Fruit fly (Drosophila melanogaster) whole organism, embryonic: ENCODE measurements around the gene mRpS10.
A peak's percentile ranks its signal among the peaks of the same experiment; 100 is the strongest.

Experiments
- CG10209 ChIP-seq: fragments of 200-800 bp; sonication (Bioruptor generic); optimal IDR thresholded peaks from 3 replicates; lab custom pipeline; 2017; ENCODE audit warnings: missing biosample characterization, mild to moderate bottlenecking, missing genetic modification characterization, missing genetic modification reagents
- CG10959 ChIP-seq: fragments of 200-800 bp; sonication (Bioruptor generic); IDR thresholded peaks from 2 replicates; pipeline ENCODE4 v1.3.6; 2022; ENCODE audit warnings: missing biosample characterization, missing genetic modification characterization
- CG11504 ChIP-seq: fragments of 200-800 bp; sonication (Bioruptor generic); optimal IDR thresholded peaks from 3 replicates; lab custom pipeline; 2019; ENCODE audit warnings: missing biosample characterization, mild to moderate bottlenecking, missing genetic modification characterization, moderate library complexity
- CG12659 ChIP-seq: fragments of 200-800 bp; sonication (Bioruptor generic); optimal IDR thresholded peaks from 3 replicates; lab custom pipeline; 2017; ENCODE audit warnings: mild to moderate bottlenecking, missing biosample characterization, missing genetic modification reagents, missing genetic modification characterization
- CG13287 ChIP-seq: fragments of 200-800 bp; sonication (Bioruptor generic); IDR thresholded peaks from 2 replicates; pipeline ENCODE4 v1.3.6; 2022; ENCODE audit warnings: missing biosample characterization, missing genetic modification characterization; ENCODE audit not compliant: partially characterized antibody
- CG15514 ChIP-seq: fragments of 200-800 bp; sonication (Bioruptor generic); optimal IDR thresholded peaks from 3 replicates; lab custom pipeline; 2017; ENCODE audit warnings: missing biosample characterization, missing genetic modification characterization, mild to moderate bottlenecking, moderate library complexity, missing genetic modification reagents
- CG1603 ChIP-seq: fragments of 200-800 bp; sonication (Bioruptor generic); optimal IDR thresholded peaks from 2 replicates; lab custom pipeline; 2019; ENCODE audit warnings: missing biosample characterization, mild to moderate bottlenecking, missing genetic modification characterization, moderate library complexity
- CG17186 ChIP-seq: fragments of 200-800 bp; sonication (Bioruptor generic); optimal IDR thresholded peaks from 3 replicates; lab custom pipeline; 2017; ENCODE audit warnings: missing biosample characterization, missing genetic modification reagents, missing genetic modification characterization
- CG17359 ChIP-seq: fragments of 200-800 bp; sonication (Bioruptor generic); optimal IDR thresholded peaks from 3 replicates; lab custom pipeline; 2018; ENCODE audit warnings: missing biosample characterization, mild to moderate bottlenecking, missing genetic modification characterization, moderate library complexity
- CG2129 ChIP-seq: fragments of 200-800 bp; sonication (Bioruptor generic); IDR thresholded peaks from 2 replicates; pipeline ENCODE4 v1.3.6; 2022; ENCODE audit warnings: missing biosample characterization, missing genetic modification characterization; ENCODE audit not compliant: partially characterized antibody
- CG2889 ChIP-seq: fragments of 200-800 bp; sonication (Bioruptor generic); IDR thresholded peaks from 3 replicates; pipeline ENCODE4 v1.3.6; 2022; ENCODE audit warnings: missing biosample characterization, missing genetic modification characterization
- CG30020 ChIP-seq: fragments of 200-800 bp; optimal IDR thresholded peaks from 2 replicates; lab custom pipeline; 2019; ENCODE audit warnings: missing biosample characterization, mild to moderate bottlenecking, missing genetic modification characterization, moderate library complexity
- CG32532 ChIP-seq: fragments of 200-800 bp; sonication (Bioruptor generic); IDR thresholded peaks from 2 replicates; pipeline ENCODE4 v1.3.6; 2022; ENCODE audit warnings: missing biosample characterization, missing genetic modification characterization
- CG32767 ChIP-seq: fragments of 200-800 bp; sonication (Bioruptor generic); IDR thresholded peaks from 2 replicates; pipeline ENCODE4 v1.3.6; 2022; ENCODE audit warnings: missing biosample characterization, missing genetic modification characterization
- CG32772 ChIP-seq: fragments of 200-800 bp; sonication (Bioruptor generic); IDR thresholded peaks from 2 replicates; pipeline ENCODE4 v1.3.6; 2022; ENCODE audit warnings: missing biosample characterization, missing genetic modification characterization
- CG5953 ChIP-seq: fragments of 200-800 bp; sonication (Bioruptor generic); IDR thresholded peaks from 2 replicates; pipeline ENCODE4 v1.3.6; 2022; ENCODE audit warnings: missing biosample characterization, missing genetic modification characterization
- CG7556 ChIP-seq: fragments of 200-800 bp; sonication (Bioruptor generic); optimal IDR thresholded peaks from 2 replicates; lab custom pipeline; 2017; ENCODE audit warnings: missing biosample characterization, mild to moderate bottlenecking, missing genetic modification characterization
- CG7839 ChIP-seq: fragments of 200-800 bp; sonication (Bioruptor generic); optimal IDR thresholded peaks from 3 replicates; lab custom pipeline; 2018; ENCODE audit warnings: missing biosample characterization, mild to moderate bottlenecking, missing genetic modification characterization, moderate library complexity
- CG8388 ChIP-seq: fragments of 200-800 bp; sonication (Bioruptor generic); optimal IDR thresholded peaks from 2 replicates; lab custom pipeline; 2019; ENCODE audit warnings: missing biosample characterization, mild to moderate bottlenecking, missing genetic modification characterization, moderate library complexity
- CG9609 ChIP-seq: fragments of 200-800 bp; sonication (Bioruptor generic); optimal IDR thresholded peaks from 3 replicates; lab custom pipeline; 2016; ENCODE audit warnings: missing biosample characterization, missing genetic modification characterization
- CG9727 ChIP-seq: fragments of 200-800 bp; sonication (Bioruptor generic); optimal IDR thresholded peaks from 3 replicates; lab custom pipeline; 2017; ENCODE audit warnings: missing biosample characterization, mild to moderate bottlenecking, missing genetic modification characterization
- CG9797 ChIP-seq: fragments of 200-800 bp; sonication (Bioruptor generic); optimal IDR thresholded peaks from 3 replicates; lab custom pipeline; 2018; ENCODE audit warnings: missing biosample characterization, mild to moderate bottlenecking, missing genetic modification characterization
- CoRest ChIP-seq: fragments of 200-800 bp; sonication (Bioruptor generic); optimal IDR thresholded peaks from 3 replicates; lab custom pipeline; 2018; ENCODE audit warnings: missing biosample characterization, mild to moderate bottlenecking, missing genetic modification characterization, moderate library complexity
- D ChIP-seq, 2 experiments: fragments of 200-800 bp in 1 of 2; fragments of >200 bp in 1 of 2; sonication (Bioruptor generic) in 1 of 2; optimal IDR thresholded peaks; 2 replicates in 1 of 2; 3 replicates in 1 of 2; lab custom pipeline; 2017; ENCODE audit warnings: mild to moderate bottlenecking in 1 of 2, missing biosample characterization in 1 of 2, missing genetic modification characterization in 1 of 2, missing genetic modification reagents in 1 of 2
- D19A ChIP-seq: fragments of 200-800 bp; optimal IDR thresholded peaks from 3 replicates; lab custom pipeline; 2019; ENCODE audit warnings: missing biosample characterization, mild to moderate bottlenecking, missing genetic modification characterization, moderate library complexity
- Dip3 ChIP-seq: fragments of 200-800 bp; sonication (Bioruptor generic); optimal IDR thresholded peaks from 3 replicates; lab custom pipeline; 2016; ENCODE audit warnings: missing biosample characterization, missing genetic modification characterization
- Doc2 ChIP-seq: fragments of 200-800 bp; sonication (Bioruptor generic); IDR thresholded peaks from 2 replicates; pipeline ENCODE4 v1.3.6; 2022; ENCODE audit warnings: missing biosample characterization, missing genetic modification characterization
- Ets97D ChIP-seq: fragments of 200-800 bp; sonication (Bioruptor generic); optimal IDR thresholded peaks from 3 replicates; lab custom pipeline; 2016; ENCODE audit warnings: missing biosample characterization, missing genetic modification characterization
- HLHmδ ChIP-seq: fragments of 200-800 bp; sonication (Bioruptor generic); optimal IDR thresholded peaks from 2 replicates; lab custom pipeline; 2018; ENCODE audit warnings: missing biosample characterization, mild to moderate bottlenecking, missing genetic modification characterization, moderate library complexity
- Lpt ChIP-seq: fragments of >200 bp; optimal IDR thresholded peaks from 2 replicates; lab custom pipeline; 2018; ENCODE audit warnings: missing biosample characterization, missing genetic modification characterization
- Meics ChIP-seq: fragments of 200-800 bp; sonication (Bioruptor generic); optimal IDR thresholded peaks from 2 replicates; lab custom pipeline; 2017; ENCODE audit warnings: missing biosample characterization, mild to moderate bottlenecking, missing genetic modification characterization
- NC2β ChIP-seq: fragments of 200-800 bp; sonication (Bioruptor generic); optimal IDR thresholded peaks from 2 replicates; lab custom pipeline; 2016; ENCODE audit warnings: missing biosample characterization, missing genetic modification characterization
- Ptx1 ChIP-seq: fragments of 200-800 bp; sonication (Bioruptor generic); IDR thresholded peaks from 2 replicates; pipeline ENCODE4 v1.3.6; 2022; ENCODE audit warnings: missing biosample characterization, missing genetic modification characterization
- Side ChIP-seq: fragments of 200-800 bp; sonication (Bioruptor generic); optimal IDR thresholded peaks from 2 replicates; lab custom pipeline; 2016; ENCODE audit warnings: missing biosample characterization, missing genetic modification characterization
- Sry-δ ChIP-seq: fragments of 200-800 bp; sonication (Bioruptor generic); optimal IDR thresholded peaks from 2 replicates; lab custom pipeline; 2016; ENCODE audit warnings: missing biosample characterization, missing genetic modification characterization
- Tbp ChIP-seq: fragments of >200 bp; optimal IDR thresholded peaks from 2 replicates; lab custom pipeline; 2018; ENCODE audit warnings: missing biosample characterization, missing genetic modification characterization
- amos ChIP-seq: fragments of 200-800 bp; sonication (Bioruptor generic); IDR thresholded peaks from 2 replicates; pipeline ENCODE4 v1.3.6; 2022; ENCODE audit warnings: missing biosample characterization, missing genetic modification characterization; ENCODE audit not compliant: partially characterized antibody
- az2 ChIP-seq: fragments of 200-800 bp; sonication (Bioruptor generic); optimal IDR thresholded peaks from 3 replicates; lab custom pipeline; 2016; ENCODE audit warnings: missing biosample characterization, missing genetic modification characterization
- btn ChIP-seq: fragments of 200-800 bp; sonication (Bioruptor generic); optimal IDR thresholded peaks from 2 replicates; lab custom pipeline; 2016; ENCODE audit warnings: missing biosample characterization, missing genetic modification characterization
- da ChIP-seq: fragments of 200-800 bp; sonication (Bioruptor generic); optimal IDR thresholded peaks from 2 replicates; lab custom pipeline; 2016; ENCODE audit warnings: missing biosample characterization, missing genetic modification characterization
- ham ChIP-seq: fragments of 200-800 bp; sonication (Bioruptor generic); IDR thresholded peaks from 2 replicates; pipeline ENCODE4 v1.3.6; 2022; ENCODE audit warnings: missing biosample characterization, missing genetic modification characterization
- hkb ChIP-seq, 2 experiments: fragments of 200-800 bp in 1 of 2; fragments of >200 bp in 1 of 2; sonication (Bioruptor generic) in 1 of 2; IDR thresholded peaks in 1 of 2; optimal IDR thresholded peaks in 1 of 2; 2 replicates each; pipeline versions ENCODE4 v1.3.6 to Lab custom; 2017 to 2022; ENCODE audit warnings: missing biosample characterization in 1 of 2, missing genetic modification characterization in 1 of 2
- jing ChIP-seq: fragments of 200-800 bp; sonication (Bioruptor generic); optimal IDR thresholded peaks from 2 replicates; lab custom pipeline; 2018; ENCODE audit warnings: missing biosample characterization, mild to moderate bottlenecking, missing genetic modification characterization
- kah ChIP-seq: fragments of 200-800 bp; sonication (Bioruptor generic); optimal IDR thresholded peaks from 2 replicates; lab custom pipeline; 2018; ENCODE audit warnings: missing biosample characterization, mild to moderate bottlenecking, missing genetic modification characterization
- knrl ChIP-seq: fragments of 200-800 bp; sonication (Bioruptor generic); IDR thresholded peaks from 3 replicates; pipeline ENCODE4 v1.3.6; 2022; ENCODE audit warnings: missing biosample characterization, missing genetic modification characterization; ENCODE audit not compliant: partially characterized antibody
- nerfin-1 ChIP-seq: fragments of 200-800 bp; sonication (Bioruptor generic); optimal IDR thresholded peaks from 3 replicates; lab custom pipeline; 2019; ENCODE audit warnings: missing biosample characterization, mild to moderate bottlenecking, missing genetic modification characterization, moderate library complexity
- phol ChIP-seq: fragments of 200-800 bp; sonication (Bioruptor generic); optimal IDR thresholded peaks from 3 replicates; lab custom pipeline; 2018; ENCODE audit warnings: missing biosample characterization, mild to moderate bottlenecking, missing genetic modification characterization, moderate library complexity
- sens ChIP-seq: fragments of 200-800 bp; sonication (Bioruptor generic); peaks from one replicate; lab custom pipeline; 2016; ENCODE audit warnings: missing biosample characterization, missing genetic modification characterization
- vvl ChIP-seq: fragments of 200-800 bp; sonication (Bioruptor generic); IDR thresholded peaks from 2 replicates; pipeline ENCODE4 v1.3.6; 2022; ENCODE audit warnings: missing biosample characterization, missing genetic modification characterization
- wek ChIP-seq: fragments of 200-800 bp; sonication (Bioruptor generic); optimal IDR thresholded peaks from 3 replicates; lab custom pipeline; 2018; ENCODE audit warnings: missing biosample characterization, mild to moderate bottlenecking, missing genetic modification characterization, moderate library complexity

mRpS10 gene

dm6 chr3R:15268426-15268825 is 39.0 kb downstream of the mRpS10 start, which contains the start of the genes CG14864 and Zip88E (continued):
- TF ChIP-seq az2 = no peak
- TF ChIP-seq CG7839 (tag; lab: Kevin White, UChicago) = no peak
- peak; percentile 17 for TF ChIP-seq CG1603
- no peak for TF ChIP-seq CG2889 (GFP tag; lab: Robert Waterston, UW)
- no peak for TF ChIP-seq Side (GFP tag; lab: Kevin White, UChicago)
- TF ChIP-seq CoRest (tag; lab: Kevin White, UChicago) = peak; percentile 9
- TF ChIP-seq CG8388 (GFP tag; lab: Kevin White, UChicago) = no peak
- TF ChIP-seq HLHmδ (GFP tag; lab: Kevin White, UChicago) = no peak
- TF ChIP-seq btn (GFP tag; lab: Kevin White, UChicago) = no peak
- TF ChIP-seq wek (GFP tag; lab: Kevin White, UChicago) = no peak
- no peak for TF ChIP-seq Ets97D
- no peak for TF ChIP-seq CG2129 (GFP tag; lab: Robert Waterston, UW)
- no peak for TF ChIP-seq nerfin-1
- peak; percentile 49; the same call in 1 of the 2 replicates for TF ChIP-seq CG13287 (GFP tag; lab: Robert Waterston, UW)
- no peak for TF ChIP-seq CG5953 (GFP tag; lab: Robert Waterston, UW)
- TF ChIP-seq CG10959 (GFP tag; lab: Robert Waterston, UW) = no peak
- 0 out of 2 replicates have a peak, but pooled peaks have one; percentile 10 for TF ChIP-seq vvl (GFP tag; lab: Robert Waterston, UW)
- TF ChIP-seq CG32772 (GFP tag; lab: Robert Waterston, UW) = 0 out of 2 replicates have a peak, but pooled peaks have one; percentile 12
- TF ChIP-seq CG32532 (GFP tag; lab: Robert Waterston, UW) = no peak
- no peak for TF ChIP-seq CG9727 (GFP tag; lab: Kevin White, UChicago)
- TF ChIP-seq da = no peak
- peak; percentile 33 for TF ChIP-seq sens (GFP tag; lab: Kevin White, UChicago)
- TF ChIP-seq knrl (GFP tag; lab: Robert Waterston, UW) = no peak
- TF ChIP-seq jing (GFP tag; lab: Kevin White, UChicago) = no peak
- TF ChIP-seq amos (GFP tag; lab: Robert Waterston, UW) = peak; percentile 23; the same call in 1 of the 2 replicates
- TF ChIP-seq CG32767 = no peak
- TF ChIP-seq Sry-δ = peak; percentile 20
- no peak for TF ChIP-seq CG10209 (GFP tag; lab: Kevin White, UChicago)
- no peak for TF ChIP-seq D (optimal IDR thresholded peaks at IDR 0.05; lab: Kevin White, UChicago)
- no peak for TF ChIP-seq D (GFP tag; optimal IDR thresholded peaks at IDR 0.05; lab: Kevin White, UChicago)
- TF ChIP-seq CG7556 (GFP tag; lab: Kevin White, UChicago) = no peak
- no peak for TF ChIP-seq Lpt (GFP tag; lab: Kevin White, UChicago)
- peak; percentile 77 for TF ChIP-seq CG9797 (GFP tag; lab: Kevin White, UChicago)
- TF ChIP-seq Meics = no peak
- no peak for TF ChIP-seq CG30020 (tag; lab: Kevin White, UChicago)
- TF ChIP-seq phol (tag; lab: Kevin White, UChicago) = peak; percentile 17
- no peak for TF ChIP-seq Doc2
- peak; percentile 30 for TF ChIP-seq CG17186 (GFP tag; lab: Kevin White, UChicago)
- TF ChIP-seq ham (GFP tag; lab: Robert Waterston, UW) = no peak
- TF ChIP-seq Tbp (GFP tag; lab: Kevin White, UChicago) = no peak
- peak; percentile 17 for TF ChIP-seq CG12659 (GFP tag; lab: Kevin White, UChicago)
- TF ChIP-seq CG15514 (GFP tag; lab: Kevin White, UChicago) = peak; percentile 57
- TF ChIP-seq CG9609 (GFP tag; lab: Kevin White, UChicago) = no peak
- no peak for TF ChIP-seq D19A (tag; lab: Kevin White, UChicago)
- TF ChIP-seq Dip3 (GFP tag; lab: Kevin White, UChicago) = no peak
- no peak for TF ChIP-seq kah (GFP tag; lab: Kevin White, UChicago)
- no peak for TF ChIP-seq hkb (optimal IDR thresholded peaks at IDR 0.05; lab: Kevin White, UChicago)
- no peak for TF ChIP-seq hkb (GFP tag; IDR thresholded peaks at IDR 0.05; lab: Robert Waterston, UW)
- no peak for TF ChIP-seq NC2β (GFP tag; lab: Kevin White, UChicago)
- no peak for TF ChIP-seq Ptx1 (GFP tag; lab: Robert Waterston, UW)
- TF ChIP-seq CG17359 (tag; lab: Kevin White, UChicago) = no peak
- no peak for TF ChIP-seq CG11504 (tag; lab: Kevin White, UChicago)
